Fruit fly (Drosophila melanogaster) S2 (cell line): ENCODE results near the gene fig.

Source experiments
- CG8478 ChIP-seq: fragments of >200 bp; optimal IDR thresholded peaks from 2 replicates; lab custom pipeline; 2018
- CTCF ChIP-seq, 2 experiments: fragments of >200 bp; optimal IDR thresholded peaks; 2 replicates each; lab custom pipeline; 2018

The fig gene

dm6 chr3R:29757681-29758080 is 22.6 kb downstream of the fig start:
- TF ChIP-seq CG8478 (lab: Kevin White, UChicago): peak; percentile 48
- no peak for TF ChIP-seq CTCF (optimal IDR thresholded peaks at IDR 0.05; lab: Kevin White, UChicago)

dm6 chr3R:29757226-29757625 is 23.0 kb downstream of the fig start:
- TF ChIP-seq CG8478 (lab: Kevin White, UChicago) (no peak), CTCF (optimal IDR thresholded peaks at IDR 0.05; lab: Kevin White, UChicago) (no peak)

dm6 chr3R:29756153-29756552 is 24.1 kb downstream of the fig start:
- TF ChIP-seq CTCF (optimal IDR thresholded peaks at IDR 0.05; lab: Kevin White, UChicago) (no peak), CG8478 (lab: Kevin White, UChicago) (no peak)

DNA sequence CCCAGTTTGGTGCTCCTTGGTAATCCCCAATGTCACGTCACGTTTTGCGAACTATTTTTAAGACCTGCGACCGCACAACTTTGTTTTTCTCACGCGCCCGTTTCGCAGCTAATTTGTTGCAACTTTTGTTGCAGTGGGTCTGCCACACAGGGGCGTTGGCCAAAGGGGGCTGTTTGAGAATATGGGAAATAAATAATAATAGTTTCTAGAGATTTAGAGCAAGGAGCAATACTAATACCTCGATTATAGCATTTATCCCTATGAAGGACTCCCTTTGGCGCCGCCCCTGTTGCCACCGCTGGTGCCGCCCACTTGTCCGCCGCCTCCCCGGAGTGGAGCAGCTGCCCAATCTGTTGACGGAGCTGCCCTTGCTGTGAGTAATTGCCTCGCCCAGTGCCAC is 25.0 kb downstream of the fig start:
- TF ChIP-seq CTCF (optimal IDR thresholded peaks at IDR 0.05; lab: Kevin White, UChicago) (no peak), CG8478 (lab: Kevin White, UChicago) (no peak)

- TF ChIP-seq CG8478 (lab: Kevin White, UChicago) (peak; percentile 35), CTCF (optimal IDR thresholded peaks at IDR 0.05; lab: Kevin White, UChicago) (no peak)
Measured at dm6 chr3R:29749304-29750066, 30.8 kb downstream of the fig start.

DNA sequence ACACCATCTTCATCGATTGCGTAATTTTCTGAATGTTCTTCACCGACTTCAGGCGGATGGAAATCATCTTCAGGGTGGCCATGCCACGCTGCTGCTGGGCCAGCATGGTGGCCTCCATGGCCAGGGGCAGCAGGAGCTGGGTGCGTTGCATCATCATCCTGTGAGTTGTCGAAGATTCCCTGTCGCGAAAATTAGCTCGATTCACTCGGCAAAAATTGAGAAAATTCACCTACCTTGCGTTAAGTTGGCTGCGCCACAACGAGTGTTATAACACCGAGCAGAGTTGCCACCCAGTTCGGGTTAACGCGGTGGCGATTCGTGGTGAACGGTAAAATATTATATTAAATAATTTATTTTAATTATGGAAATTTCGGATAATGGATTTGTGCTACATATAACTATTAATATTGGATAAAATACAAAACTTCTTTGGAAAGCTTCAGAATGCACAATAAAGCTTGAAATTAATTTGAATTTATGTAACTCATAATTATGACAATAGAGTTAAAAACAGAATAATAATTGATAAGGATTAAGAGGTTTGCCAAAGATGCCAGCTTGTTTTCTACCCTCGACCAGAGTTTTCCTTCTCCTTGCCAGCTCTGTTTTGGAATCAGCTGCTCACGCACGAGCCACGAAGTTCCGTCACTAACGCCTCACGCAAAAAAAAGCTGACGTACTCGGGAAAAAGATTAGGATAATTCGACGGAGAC is 31.5 kb downstream of the fig start, which contains the start of the genes ATPsyngamma and yata:
ATPsyngamma (minus strand) TSS at position 573 of the 713 bp plus-strand sequence.
yata (plus strand) TSS at position 629 of the 713 bp plus-strand sequence.
- TF ChIP-seq CG8478 (lab: Kevin White, UChicago) (no peak), CTCF (optimal IDR thresholded peaks at IDR 0.05; lab: Kevin White, UChicago) (no peak)

DNA sequence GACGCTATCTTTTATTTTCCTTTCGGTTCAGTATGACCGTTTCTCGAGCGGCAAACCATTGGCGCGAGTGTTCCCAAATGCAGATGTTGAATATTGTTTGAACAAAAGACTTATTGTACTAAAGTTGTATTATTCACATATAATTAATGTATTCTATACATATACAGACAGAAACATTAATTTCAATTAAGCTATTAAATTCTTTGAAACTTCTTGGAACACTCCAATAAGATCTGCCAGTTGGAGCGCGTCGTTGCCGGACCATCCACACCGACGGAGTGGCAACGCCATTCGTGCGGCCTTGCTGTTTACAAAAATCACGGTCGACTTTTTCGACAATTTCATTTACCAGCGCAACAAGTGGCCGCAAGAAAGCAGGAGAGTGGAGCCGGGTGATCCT is 35.2 kb downstream of the fig start, which contains the start of the genes Wdr24 and IntS11:
Wdr24 (minus strand) TSS at position 37 of the 400 bp plus-strand sequence.
IntS11 (plus strand) TSS at position 282 of the 400 bp plus-strand sequence.
- TF ChIP-seq CG8478 (lab: Kevin White, UChicago) (no peak), CTCF (optimal IDR thresholded peaks at IDR 0.05; lab: Kevin White, UChicago) (peak; percentile 18 to 55)

dm6 chr3R:29740078-29740477 is 40.2 kb downstream of the fig start:
- TF ChIP-seq CG8478 (lab: Kevin White, UChicago): no peak
- no peak for TF ChIP-seq CTCF (optimal IDR thresholded peaks at IDR 0.05; lab: Kevin White, UChicago)

dm6 chr3R:29737891-29738290 is 42.4 kb downstream of the fig start, which contains the start of gene Gnpnat:
Gnpnat (plus strand) TSS chr3R:29738275.
- TF ChIP-seq CTCF (optimal IDR thresholded peaks at IDR 0.05; lab: Kevin White, UChicago) (no peak), CG8478 (lab: Kevin White, UChicago) (no peak)

DNA sequence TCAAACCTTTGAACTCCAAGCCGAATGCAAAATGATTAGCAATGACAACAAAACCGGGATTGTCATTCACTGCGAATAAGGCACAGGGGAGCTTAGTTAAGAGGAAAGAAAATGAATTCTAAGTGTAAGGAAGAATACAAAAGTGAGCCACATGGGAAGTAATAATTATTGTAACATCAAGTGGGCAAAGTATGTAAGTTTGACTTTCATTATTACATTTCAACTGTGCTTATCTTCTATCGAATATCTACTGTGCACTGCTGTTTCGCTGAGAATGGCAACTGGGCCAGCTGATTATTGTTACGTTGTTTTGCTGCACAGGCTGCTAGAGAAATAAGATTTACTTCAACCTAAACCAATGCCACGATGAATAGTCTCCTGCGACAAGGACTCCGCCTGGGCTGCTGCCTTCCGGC is 43.6 kb downstream of the fig start, which contains the start of the genes CG7601 and CIA30:
CG7601 (minus strand) TSS at position 68 of the 416 bp plus-strand sequence.
CIA30 (plus strand) TSS at position 288 of the 416 bp plus-strand sequence.
- TF ChIP-seq CG8478 (lab: Kevin White, UChicago) (no peak), CTCF (optimal IDR thresholded peaks at IDR 0.05; lab: Kevin White, UChicago) (no peak)
